Fruit fly (Drosophila melanogaster) whole organism, embryonic: Measurements from ENCODE around the gene cv-c.

Experiments used
- Antp ChIP-seq: fragments of 200-800 bp; sonication (Bioruptor generic); optimal IDR thresholded peaks from 3 replicates; lab custom pipeline; 2016; ENCODE audit warnings: missing biosample characterization, missing genetic modification characterization
- BtbVII ChIP-seq: fragments of 200-800 bp; sonication (Bioruptor generic); optimal IDR thresholded peaks from 3 replicates; lab custom pipeline; 2017; ENCODE audit warnings: missing biosample characterization, mild to moderate bottlenecking, missing genetic modification characterization
- CG10209 ChIP-seq: fragments of 200-800 bp; sonication (Bioruptor generic); optimal IDR thresholded peaks from 3 replicates; lab custom pipeline; 2017; ENCODE audit warnings: missing biosample characterization, mild to moderate bottlenecking, missing genetic modification characterization, missing genetic modification reagents
- CG11398 ChIP-seq: fragments of 200-800 bp; sonication (Bioruptor generic); optimal IDR thresholded peaks from 2 replicates; lab custom pipeline; 2016; ENCODE audit warnings: missing biosample characterization, missing genetic modification characterization
- CG11696 ChIP-seq: fragments of 200-800 bp; sonication (Bioruptor generic); IDR thresholded peaks from 2 replicates; pipeline ENCODE4 v1.3.6; 2022; ENCODE audit warnings: missing biosample characterization, missing genetic modification characterization
- CG12769 ChIP-seq: fragments of 200-800 bp; sonication (Bioruptor generic); optimal IDR thresholded peaks from 2 replicates; lab custom pipeline; 2019; ENCODE audit warnings: missing biosample characterization, mild to moderate bottlenecking, missing genetic modification characterization, moderate library complexity
- CG14965 ChIP-seq: fragments of 200-800 bp; sonication (Bioruptor generic); optimal IDR thresholded peaks from 2 replicates; lab custom pipeline; 2016; ENCODE audit warnings: missing biosample characterization, missing genetic modification characterization, borderline replicate concordance
- CG15269 ChIP-seq: fragments of 200-800 bp; sonication (Bioruptor generic); optimal IDR thresholded peaks from 2 replicates; lab custom pipeline; 2018; ENCODE audit warnings: missing biosample characterization, mild to moderate bottlenecking, missing genetic modification characterization, moderate library complexity
- CG1529 ChIP-seq: fragments of 200-800 bp; sonication (Bioruptor generic); optimal IDR thresholded peaks from 3 replicates; lab custom pipeline; 2018; ENCODE audit warnings: missing biosample characterization, missing genetic modification characterization
- CG15514 ChIP-seq: fragments of 200-800 bp; sonication (Bioruptor generic); optimal IDR thresholded peaks from 3 replicates; lab custom pipeline; 2017; ENCODE audit warnings: missing biosample characterization, missing genetic modification characterization, mild to moderate bottlenecking, moderate library complexity, missing genetic modification reagents
- CG15696 ChIP-seq: fragments of 200-800 bp; sonication (Bioruptor generic); optimal IDR thresholded peaks from 2 replicates; lab custom pipeline; 2019; ENCODE audit warnings: missing biosample characterization, mild to moderate bottlenecking, missing genetic modification characterization, moderate library complexity
- CG17359 ChIP-seq: fragments of 200-800 bp; sonication (Bioruptor generic); optimal IDR thresholded peaks from 3 replicates; lab custom pipeline; 2018; ENCODE audit warnings: missing biosample characterization, mild to moderate bottlenecking, missing genetic modification characterization, moderate library complexity
- CG17802 ChIP-seq: fragments of 200-800 bp; sonication (Bioruptor generic); optimal IDR thresholded peaks from 2 replicates; lab custom pipeline; 2018; ENCODE audit warnings: missing biosample characterization, mild to moderate bottlenecking, missing genetic modification characterization, moderate library complexity
- CG2199 ChIP-seq: fragments of 200-800 bp; sonication (Bioruptor generic); IDR thresholded peaks from 3 replicates; pipeline ENCODE4 v1.3.6; 2022; ENCODE audit warnings: missing biosample characterization, missing genetic modification characterization
- CG3163 ChIP-seq: fragments of 200-800 bp; sonication (Bioruptor generic); optimal IDR thresholded peaks from 3 replicates; lab custom pipeline; 2016; ENCODE audit warnings: missing biosample characterization, missing genetic modification characterization
- CG33213 ChIP-seq: fragments of 200-800 bp; sonication (Bioruptor generic); optimal IDR thresholded peaks from 3 replicates; lab custom pipeline; 2016; ENCODE audit warnings: missing biosample characterization, missing genetic modification characterization
- CG6254 ChIP-seq: fragments of 200-800 bp; sonication (Bioruptor generic); optimal IDR thresholded peaks from 3 replicates; lab custom pipeline; 2017; ENCODE audit warnings: mild to moderate bottlenecking, missing biosample characterization, missing genetic modification reagents, missing genetic modification characterization
- CG6272 ChIP-seq: fragments of 200-800 bp; sonication (Bioruptor generic); IDR thresholded peaks from 2 replicates; pipeline ENCODE4 v1.3.6; 2022; ENCODE audit warnings: missing biosample characterization, missing genetic modification characterization
- D ChIP-seq, 2 experiments: fragments of 200-800 bp in 1 of 2; fragments of >200 bp in 1 of 2; sonication (Bioruptor generic) in 1 of 2; optimal IDR thresholded peaks; 2 replicates in 1 of 2; 3 replicates in 1 of 2; lab custom pipeline; 2017; ENCODE audit warnings: mild to moderate bottlenecking in 1 of 2, missing biosample characterization in 1 of 2, missing genetic modification characterization in 1 of 2, missing genetic modification reagents in 1 of 2
- Dip3 ChIP-seq: fragments of 200-800 bp; sonication (Bioruptor generic); optimal IDR thresholded peaks from 3 replicates; lab custom pipeline; 2016; ENCODE audit warnings: missing biosample characterization, missing genetic modification characterization
- Eip74EF ChIP-seq, 2 experiments: fragments of 200-800 bp in 1 of 2; fragments of >200 bp in 1 of 2; sonication (Bioruptor generic) in 1 of 2; optimal IDR thresholded peaks; 2 replicates each; lab custom pipeline; 2017 to 2019; ENCODE audit warnings: missing biosample characterization in 2 of 2, missing genetic modification characterization in 2 of 2, mild to moderate bottlenecking in 1 of 2, moderate library complexity in 1 of 2
- Gsc ChIP-seq: fragments of 200-800 bp; sonication (Bioruptor generic); IDR thresholded peaks from 2 replicates; pipeline ENCODE4 v1.3.6; 2022; ENCODE audit warnings: missing biosample characterization, missing genetic modification characterization
- H2.0 ChIP-seq: fragments of 200-800 bp; sonication (Bioruptor generic); IDR thresholded peaks from 2 replicates; pipeline ENCODE4 v1.3.6; 2022; ENCODE audit warnings: missing biosample characterization, missing genetic modification characterization
- Hey ChIP-seq: fragments of 200-800 bp; sonication (Bioruptor generic); optimal IDR thresholded peaks from 3 replicates; lab custom pipeline; 2018; ENCODE audit warnings: missing biosample characterization, mild to moderate bottlenecking, missing genetic modification characterization
- Hr3 ChIP-seq: fragments of 200-800 bp; sonication (Bioruptor generic); optimal IDR thresholded peaks from 3 replicates; lab custom pipeline; 2016; ENCODE audit warnings: missing biosample characterization, missing genetic modification characterization
- Hsf ChIP-seq: fragments of 200-800 bp; sonication (Bioruptor generic); optimal IDR thresholded peaks from 3 replicates; lab custom pipeline; 2016; ENCODE audit warnings: missing biosample characterization, missing genetic modification characterization
- Mes4 ChIP-seq: fragments of 200-800 bp; sonication (Bioruptor generic); optimal IDR thresholded peaks from 2 replicates; lab custom pipeline; 2016; ENCODE audit warnings: missing biosample characterization, missing genetic modification characterization
- PHDP ChIP-seq: fragments of 200-800 bp; sonication (Bioruptor generic); optimal IDR thresholded peaks from 3 replicates; lab custom pipeline; 2018; ENCODE audit warnings: missing biosample characterization, mild to moderate bottlenecking, missing genetic modification characterization, moderate library complexity
- Side ChIP-seq: fragments of 200-800 bp; sonication (Bioruptor generic); optimal IDR thresholded peaks from 2 replicates; lab custom pipeline; 2016; ENCODE audit warnings: missing biosample characterization, missing genetic modification characterization
- ato ChIP-seq: fragments of 200-800 bp; sonication (Bioruptor generic); IDR thresholded peaks from 2 replicates; pipeline ENCODE4 v1.3.6; 2022; ENCODE audit warnings: missing biosample characterization, missing genetic modification characterization; ENCODE audit not compliant: partially characterized antibody
- croc ChIP-seq: fragments of 200-800 bp; sonication (Bioruptor generic); conservative IDR thresholded peaks from 3 replicates; pipeline ENCODE4 v1.3.6; 2022; ENCODE audit warnings: missing biosample characterization, missing genetic modification characterization
- cwo ChIP-seq: fragments of 200-800 bp; sonication (Bioruptor generic); optimal IDR thresholded peaks from 3 replicates; lab custom pipeline; 2017; ENCODE audit warnings: missing biosample characterization, missing genetic modification characterization, mild to moderate bottlenecking, moderate library complexity, missing genetic modification reagents
- dm ChIP-seq: fragments of 200-800 bp; sonication (Bioruptor generic); optimal IDR thresholded peaks from 3 replicates; lab custom pipeline; 2016; ENCODE audit warnings: missing biosample characterization, missing genetic modification characterization
- dpn ChIP-seq, 2 experiments: fragments of 200-800 bp; sonication (Bioruptor generic); optimal IDR thresholded peaks; 3 replicates each; lab custom pipeline; 2016; ENCODE audit warnings: missing biosample characterization in 2 of 2, missing genetic modification characterization in 2 of 2
- fd3F ChIP-seq: fragments of 200-800 bp; sonication (Bioruptor generic); optimal IDR thresholded peaks from 2 replicates; lab custom pipeline; 2018; ENCODE audit warnings: missing biosample characterization, mild to moderate bottlenecking, missing genetic modification characterization, moderate library complexity
- fd96Cb ChIP-seq: fragments of 200-800 bp; sonication (Bioruptor generic); optimal IDR thresholded peaks from 2 replicates; lab custom pipeline; 2018; ENCODE audit warnings: missing biosample characterization, mild to moderate bottlenecking, missing genetic modification characterization, moderate library complexity
- fru ChIP-seq: fragments of >200 bp; optimal IDR thresholded peaks from 2 replicates; lab custom pipeline; 2017
- grau ChIP-seq: fragments of 200-800 bp; optimal IDR thresholded peaks from 3 replicates; lab custom pipeline; 2019; ENCODE audit warnings: missing biosample characterization, mild to moderate bottlenecking, missing genetic modification characterization, moderate library complexity
- gro ChIP-seq: fragments of 200-800 bp; sonication (Bioruptor generic); optimal IDR thresholded peaks from 2 replicates; lab custom pipeline; 2016; ENCODE audit warnings: missing biosample characterization, missing genetic modification characterization
- knrl ChIP-seq: fragments of 200-800 bp; sonication (Bioruptor generic); IDR thresholded peaks from 3 replicates; pipeline ENCODE4 v1.3.6; 2022; ENCODE audit warnings: missing biosample characterization, missing genetic modification characterization; ENCODE audit not compliant: partially characterized antibody
- lmd ChIP-seq: fragments of 200-800 bp; sonication (Bioruptor generic); IDR thresholded peaks from 2 replicates; pipeline ENCODE4 v1.3.6; 2022; ENCODE audit warnings: missing biosample characterization, missing genetic modification characterization
- mam ChIP-seq: fragments of 200-800 bp; sonication (Bioruptor generic); optimal IDR thresholded peaks from 3 replicates; lab custom pipeline; 2016; ENCODE audit warnings: missing biosample characterization, missing genetic modification characterization
- pan ChIP-seq, 4 experiments: fragments of >200 bp in 3 of 4; fragments of 200-800 bp in 1 of 4; sonication (Bioruptor generic) in 1 of 4; optimal IDR thresholded peaks in 3 of 4; IDR thresholded peaks in 1 of 4; 2 replicates each; pipeline versions ENCODE4 v1.3.6 to Lab custom; 2017 to 2022; ENCODE audit warnings: missing biosample characterization in 2 of 4, missing genetic modification characterization in 2 of 4, mixed read lengths in 1 of 4
- sens ChIP-seq: fragments of 200-800 bp; sonication (Bioruptor generic); peaks from one replicate; lab custom pipeline; 2016; ENCODE audit warnings: missing biosample characterization, missing genetic modification characterization
- sisA ChIP-seq: fragments of 200-800 bp; sonication (Bioruptor generic); IDR thresholded peaks from 2 replicates; pipeline ENCODE4 v1.3.6; 2022; ENCODE audit warnings: missing biosample characterization, missing genetic modification characterization
- sqz ChIP-seq: fragments of 200-800 bp; sonication (Bioruptor generic); optimal IDR thresholded peaks from 3 replicates; lab custom pipeline; 2018; ENCODE audit warnings: missing biosample characterization, mild to moderate bottlenecking, missing genetic modification characterization
- trem ChIP-seq: fragments of 200-800 bp; optimal IDR thresholded peaks from 3 replicates; lab custom pipeline; 2019; ENCODE audit warnings: missing biosample characterization, mild to moderate bottlenecking, missing genetic modification characterization, moderate library complexity
- trh ChIP-seq: fragments of 200-800 bp; sonication (Bioruptor generic); optimal IDR thresholded peaks from 2 replicates; lab custom pipeline; 2016; ENCODE audit warnings: missing biosample characterization, missing genetic modification characterization
- wek ChIP-seq: fragments of 200-800 bp; sonication (Bioruptor generic); optimal IDR thresholded peaks from 3 replicates; lab custom pipeline; 2018; ENCODE audit warnings: missing biosample characterization, mild to moderate bottlenecking, missing genetic modification characterization, moderate library complexity

Gene cv-c

dm6 chr3R:14476273-14476672 lies 5.2 kb downstream of the cv-c start (continued):
- no peak for TF ChIP-seq D (optimal IDR thresholded peaks at IDR 0.05; lab: Kevin White, UChicago)
- peak; percentile 36 for TF ChIP-seq D (GFP tag; optimal IDR thresholded peaks at IDR 0.05; lab: Kevin White, UChicago)
- peak; percentile 88 for TF ChIP-seq sens (GFP tag; lab: Kevin White, UChicago)
- no peak for TF ChIP-seq gro
- TF ChIP-seq CG15514 (GFP tag; lab: Kevin White, UChicago) = peak; percentile 54
- TF ChIP-seq Gsc = no peak
- TF ChIP-seq CG2199 (GFP tag; lab: Robert Waterston, UW) = peak; percentile 65; the same call in 1 of the 3 replicates
- TF ChIP-seq trem = peak; percentile 2
- TF ChIP-seq cwo = peak; percentile 27
- TF ChIP-seq CG15696 (tag; lab: Kevin White, UChicago) = no peak
- peak; percentile 63 for TF ChIP-seq CG6272 (GFP tag; lab: Robert Waterston, UW)
- no peak for TF ChIP-seq fru
- peak; percentile 47 for TF ChIP-seq fd3F
- no peak for TF ChIP-seq pan (optimal IDR thresholded peaks at IDR 0.05; lab: Kevin White, UChicago)
- TF ChIP-seq pan (GFP tag; optimal IDR thresholded peaks at IDR 0.05 in 1 of 2, IDR thresholded peaks at IDR 0.05 in 1 of 2) = peak in 1 of 2 experiments; percentile 81
- TF ChIP-seq CG15269 (tag; lab: Kevin White, UChicago) = peak; percentile 75
- TF ChIP-seq mam (GFP tag; lab: Kevin White, UChicago) = peak; percentile 54
- TF ChIP-seq ato (GFP tag; lab: Robert Waterston, UW) = no peak
- TF ChIP-seq Eip74EF (GFP tag; optimal IDR thresholded peaks at IDR 0.05; lab: Kevin White, UChicago) = peak in 1 of 2 experiments; percentile 32
- TF ChIP-seq dpn (GFP tag; optimal IDR thresholded peaks at IDR 0.05; lab: Kevin White, UChicago) = peak; percentile 66 to 76
- TF ChIP-seq grau (tag; lab: Kevin White, UChicago) = peak; percentile 66
- TF ChIP-seq CG17802 (tag; lab: Kevin White, UChicago) = peak; percentile 30
- TF ChIP-seq Hsf (GFP tag; lab: Kevin White, UChicago) = peak; percentile 43
- TF ChIP-seq fd96Cb = peak; percentile 73
- peak; percentile 32 for TF ChIP-seq CG14965 (GFP tag; lab: Kevin White, UChicago)
- TF ChIP-seq Dip3 (GFP tag; lab: Kevin White, UChicago) = peak; percentile 38
- peak; percentile 74 for TF ChIP-seq Antp (GFP tag; lab: Kevin White, UChicago)
- peak; percentile 43 for TF ChIP-seq Hr3 (GFP tag; lab: Kevin White, UChicago)
- peak; percentile 33 for TF ChIP-seq Mes4 (GFP tag; lab: Kevin White, UChicago)
- peak; percentile 40 for TF ChIP-seq CG3163 (GFP tag; lab: Kevin White, UChicago)
- peak; percentile 40 for TF ChIP-seq CG11398 (GFP tag; lab: Kevin White, UChicago)
- TF ChIP-seq CG11696 = peak; percentile 50; the same call in 1 of the 2 replicates
- TF ChIP-seq CG12769 (tag; lab: Kevin White, UChicago) = peak; percentile 84
- TF ChIP-seq wek (GFP tag; lab: Kevin White, UChicago) = peak; percentile 17
- peak; percentile 49 for TF ChIP-seq Side (GFP tag; lab: Kevin White, UChicago)
- peak; percentile 76 for TF ChIP-seq H2.0 (GFP tag; lab: Robert Waterston, UW)
- 0 out of 3 replicates have a peak, but pooled peaks have one; percentile 30 for TF ChIP-seq croc (GFP tag; lab: Robert Waterston, UW)
- peak; percentile 28 for TF ChIP-seq CG1529 (GFP tag; lab: Kevin White, UChicago)
- peak; percentile 42 for TF ChIP-seq PHDP
- peak; percentile 46 for TF ChIP-seq CG10209 (GFP tag; lab: Kevin White, UChicago)
- no peak for TF ChIP-seq trh
- no peak for TF ChIP-seq knrl (GFP tag; lab: Robert Waterston, UW)
- TF ChIP-seq dm (GFP tag; lab: Kevin White, UChicago) = no peak
- peak; percentile 14 for TF ChIP-seq CG6254 (GFP tag; lab: Kevin White, UChicago)
- TF ChIP-seq BtbVII (GFP tag; lab: Kevin White, UChicago) = peak; percentile 41
- no peak for TF ChIP-seq sqz
- peak; percentile 67 for TF ChIP-seq lmd (GFP tag; lab: Robert Waterston, UW)
- peak; percentile 85 for TF ChIP-seq CG17359 (tag; lab: Kevin White, UChicago)
- no peak for TF ChIP-seq Hey (tag; lab: Kevin White, UChicago)
- TF ChIP-seq sisA (GFP tag; lab: Robert Waterston, UW) = peak; percentile 77
- peak; percentile 50 for TF ChIP-seq CG33213 (GFP tag; lab: Kevin White, UChicago)
